Worm (Caenorhabditis elegans): Measurements from ENCODE around the gene F41G3.19.

DNA sequence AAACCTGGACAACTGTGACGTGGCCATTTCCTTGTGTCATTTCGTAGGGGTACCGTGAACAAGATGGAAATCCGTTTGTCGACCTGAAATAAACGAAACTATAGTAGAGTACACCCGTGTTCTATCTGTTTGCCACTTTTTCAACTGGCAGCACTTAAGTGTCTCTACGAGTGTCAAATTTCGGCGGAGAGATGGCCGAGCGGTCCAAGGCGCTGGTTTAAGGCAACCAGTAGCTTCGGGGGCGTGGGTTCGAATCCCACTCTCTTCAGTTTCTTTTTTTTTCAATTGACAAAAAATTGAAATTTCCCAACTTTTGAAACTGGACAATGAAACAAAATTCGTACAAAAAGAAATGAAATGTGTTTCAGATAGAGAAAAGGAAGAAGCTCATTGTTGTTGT lies 30.3 kb downstream of the F41G3.19 start:
- TF ChIP-seq tbx-2 (tag; optimal IDR thresholded peaks at IDR 0.05), result no peak
- no peak for TF ChIP-seq ceh-28 (tag; optimal IDR thresholded peaks at IDR 0.05)
- TF ChIP-seq ama-1 (optimal IDR thresholded peaks at IDR 0.05), result no peak
- no peak for TF ChIP-seq nhr-11 (tag; optimal IDR thresholded peaks at IDR 0.05)
- TF ChIP-seq nhr-28 (tag; optimal IDR thresholded peaks at IDR 0.05), result no peak
- no peak for TF ChIP-seq nhr-67 (tag; optimal IDR thresholded peaks at IDR 0.05)
- no peak for TF ChIP-seq R02D3.7 (tag; optimal IDR thresholded peaks at IDR 0.05)
- TF ChIP-seq egl-27 (tag; optimal IDR thresholded peaks at IDR 0.05), result no peak
- TF ChIP-seq lin-15B (tag; optimal IDR thresholded peaks at IDR 0.05), result no peak
- TF ChIP-seq pqm-1 (tag; optimal IDR thresholded peaks at IDR 0.05), result no peak
- TF ChIP-seq elt-3 (tag; optimal IDR thresholded peaks at IDR 0.05), result no peak
- no peak for TF ChIP-seq ztf-11 (tag; optimal IDR thresholded peaks at IDR 0.05)
- TF ChIP-seq snpc-4 (tag; optimal IDR thresholded peaks at IDR 0.05), result no peak
